Fruit fly (Drosophila melanogaster) whole organism, embryonic: ENCODE data around the gene DIP-alpha.

Source experiments
- B-H1 ChIP-seq: fragments of 200-800 bp; sonication (Bioruptor generic); IDR thresholded peaks from 3 replicates; pipeline ENCODE4 v1.3.6; 2022; ENCODE audit warnings: missing biosample characterization, missing genetic modification characterization
- Blimp-1 ChIP-seq: fragments of 200-800 bp; sonication (Bioruptor generic); optimal IDR thresholded peaks from 3 replicates; lab custom pipeline; 2018; ENCODE audit warnings: missing biosample characterization, missing genetic modification characterization, mild to moderate bottlenecking, moderate library complexity, missing genetic modification reagents
- CG11696 ChIP-seq: fragments of 200-800 bp; sonication (Bioruptor generic); IDR thresholded peaks from 2 replicates; pipeline ENCODE4 v1.3.6; 2022; ENCODE audit warnings: missing biosample characterization, missing genetic modification characterization
- CG12391 ChIP-seq: fragments of 200-800 bp; sonication (Bioruptor generic); optimal IDR thresholded peaks from 3 replicates; lab custom pipeline; 2018; ENCODE audit warnings: missing biosample characterization, mild to moderate bottlenecking, missing genetic modification characterization, moderate library complexity
- CG14050 ChIP-seq: fragments of 200-800 bp; sonication (Bioruptor generic); IDR thresholded peaks from 3 replicates; pipeline ENCODE4 v1.3.6; 2022; ENCODE audit warnings: missing biosample characterization, missing genetic modification characterization
- CG15073 ChIP-seq: fragments of 200-800 bp; sonication (Bioruptor generic); optimal IDR thresholded peaks from 2 replicates; lab custom pipeline; 2016; ENCODE audit warnings: missing biosample characterization, missing genetic modification characterization
- CG1647 ChIP-seq: fragments of 200-800 bp; sonication (Bioruptor generic); optimal IDR thresholded peaks from 3 replicates; lab custom pipeline; 2016; ENCODE audit warnings: missing biosample characterization, missing genetic modification characterization
- CG16815 ChIP-seq: fragments of 200-800 bp; sonication (Bioruptor generic); optimal IDR thresholded peaks from 3 replicates; lab custom pipeline; 2017; ENCODE audit warnings: missing biosample characterization, mild to moderate bottlenecking, missing genetic modification characterization
- CG30403 ChIP-seq: fragments of 200-800 bp; sonication (Bioruptor generic); optimal IDR thresholded peaks from 3 replicates; lab custom pipeline; 2016; ENCODE audit warnings: missing biosample characterization, missing genetic modification characterization
- CG31224 ChIP-seq: fragments of 200-800 bp; sonication (Bioruptor generic); IDR thresholded peaks from 2 replicates; pipeline ENCODE4 v1.3.6; 2022; ENCODE audit warnings: missing biosample characterization, missing genetic modification characterization
- CG31365 ChIP-seq: fragments of 200-800 bp; sonication (Bioruptor generic); optimal IDR thresholded peaks from 2 replicates; lab custom pipeline; 2018; ENCODE audit warnings: missing biosample characterization, mild to moderate bottlenecking, missing genetic modification characterization
- CG32532 ChIP-seq: fragments of 200-800 bp; sonication (Bioruptor generic); IDR thresholded peaks from 2 replicates; pipeline ENCODE4 v1.3.6; 2022; ENCODE audit warnings: missing biosample characterization, missing genetic modification characterization
- CG32767 ChIP-seq: fragments of 200-800 bp; sonication (Bioruptor generic); IDR thresholded peaks from 2 replicates; pipeline ENCODE4 v1.3.6; 2022; ENCODE audit warnings: missing biosample characterization, missing genetic modification characterization
- CG33213 ChIP-seq: fragments of 200-800 bp; sonication (Bioruptor generic); optimal IDR thresholded peaks from 3 replicates; lab custom pipeline; 2016; ENCODE audit warnings: missing biosample characterization, missing genetic modification characterization
- CG3838 ChIP-seq: fragments of 200-800 bp; sonication (Bioruptor generic); optimal IDR thresholded peaks from 3 replicates; lab custom pipeline; 2016; ENCODE audit warnings: missing biosample characterization, missing genetic modification characterization
- CG3995 ChIP-seq: fragments of 200-800 bp; sonication (Bioruptor generic); optimal IDR thresholded peaks from 3 replicates; lab custom pipeline; 2016; ENCODE audit warnings: missing biosample characterization, missing genetic modification characterization
- CG42726 ChIP-seq: fragments of 200-800 bp; sonication (Bioruptor generic); IDR thresholded peaks from 2 replicates; pipeline ENCODE4 v1.3.6; 2022; ENCODE audit warnings: missing biosample characterization, missing genetic modification characterization; ENCODE audit not compliant: partially characterized antibody
- CG4404 ChIP-seq: fragments of 200-800 bp; sonication (Bioruptor generic); IDR thresholded peaks from 2 replicates; pipeline ENCODE4 v1.3.6; 2022; ENCODE audit warnings: missing biosample characterization, missing genetic modification characterization
- CG4707 ChIP-seq: fragments of 200-800 bp; sonication (Bioruptor generic); optimal IDR thresholded peaks from 2 replicates; lab custom pipeline; 2018; ENCODE audit warnings: missing biosample characterization, mild to moderate bottlenecking, missing genetic modification characterization, moderate library complexity
- CG9876 ChIP-seq: fragments of 200-800 bp; sonication (Bioruptor generic); optimal IDR thresholded peaks from 2 replicates; lab custom pipeline; 2016; ENCODE audit warnings: missing biosample characterization, missing genetic modification characterization
- Dad ChIP-seq: fragments of 200-800 bp; sonication (Bioruptor generic); optimal IDR thresholded peaks from 3 replicates; lab custom pipeline; 2016; ENCODE audit warnings: missing biosample characterization, missing genetic modification characterization
- Deaf1 ChIP-seq: fragments of 200-800 bp; optimal IDR thresholded peaks from 3 replicates; lab custom pipeline; 2019; ENCODE audit warnings: missing biosample characterization, mild to moderate bottlenecking, missing genetic modification characterization, moderate library complexity
- ERR ChIP-seq: fragments of 200-800 bp; sonication (Bioruptor generic); optimal IDR thresholded peaks from 2 replicates; lab custom pipeline; 2016; ENCODE audit warnings: missing biosample characterization, missing genetic modification characterization
- Gsc ChIP-seq: fragments of 200-800 bp; sonication (Bioruptor generic); IDR thresholded peaks from 2 replicates; pipeline ENCODE4 v1.3.6; 2022; ENCODE audit warnings: missing biosample characterization, missing genetic modification characterization
- Gug ChIP-seq: fragments of 200-800 bp; sonication (Bioruptor generic); IDR thresholded peaks from 4 replicates; pipeline ENCODE4 v1.3.6; 2022; ENCODE audit warnings: missing biosample characterization, missing genetic modification characterization
- HmgD ChIP-seq: fragments of 200-800 bp; sonication (Bioruptor generic); optimal IDR thresholded peaks from 3 replicates; lab custom pipeline; 2016; ENCODE audit warnings: missing biosample characterization, missing genetic modification characterization
- Hr3 ChIP-seq: fragments of 200-800 bp; sonication (Bioruptor generic); optimal IDR thresholded peaks from 3 replicates; lab custom pipeline; 2016; ENCODE audit warnings: missing biosample characterization, missing genetic modification characterization
- MESR4 ChIP-seq: fragments of 200-800 bp; sonication (Bioruptor generic); optimal IDR thresholded peaks from 2 replicates; lab custom pipeline; 2018; ENCODE audit warnings: missing biosample characterization, mild to moderate bottlenecking, missing genetic modification characterization, moderate library complexity
- Rfx ChIP-seq: fragments of 200-800 bp; sonication (Bioruptor generic); IDR thresholded peaks from 2 replicates; pipeline ENCODE4 v1.3.6; 2022; ENCODE audit warnings: missing biosample characterization, missing genetic modification characterization
- Sin3A ChIP-seq: fragments of >200 bp; optimal IDR thresholded peaks from 2 replicates; lab custom pipeline; 2018
- Sox100B ChIP-seq: fragments of 200-800 bp; sonication (Bioruptor generic); optimal IDR thresholded peaks from 3 replicates; lab custom pipeline; 2018; ENCODE audit warnings: missing biosample characterization, mild to moderate bottlenecking, missing genetic modification characterization
- Sry-δ ChIP-seq: fragments of 200-800 bp; sonication (Bioruptor generic); optimal IDR thresholded peaks from 2 replicates; lab custom pipeline; 2016; ENCODE audit warnings: missing biosample characterization, missing genetic modification characterization
- Trl ChIP-seq, 3 experiments: fragments of >200 bp in 2 of 3; fragments of 200-800 bp in 1 of 3; sonication (Bioruptor generic) in 1 of 3; optimal IDR thresholded peaks; 2 replicates in 1 of 3; 3 replicates in 2 of 3; lab custom pipeline; 2016 to 2017; ENCODE audit warnings: missing biosample characterization in 1 of 3, missing genetic modification characterization in 1 of 3
- Vsx1 ChIP-seq: fragments of 200-800 bp; sonication (Bioruptor generic); optimal IDR thresholded peaks from 2 replicates; lab custom pipeline; 2017; ENCODE audit warnings: missing biosample characterization, mild to moderate bottlenecking, missing genetic modification characterization, missing genetic modification reagents
- ase ChIP-seq: fragments of 200-800 bp; sonication (Bioruptor generic); IDR thresholded peaks from 3 replicates; pipeline ENCODE4 v1.3.6; 2022; ENCODE audit warnings: missing biosample characterization, missing genetic modification characterization
- caup ChIP-seq: fragments of 200-800 bp; sonication (Bioruptor generic); optimal IDR thresholded peaks from 3 replicates; lab custom pipeline; 2017; ENCODE audit warnings: missing biosample characterization, mild to moderate bottlenecking, missing genetic modification characterization, moderate library complexity; ENCODE audit not compliant: severe bottlenecking
- chinmo ChIP-seq: fragments of 200-800 bp; sonication (Bioruptor generic); IDR thresholded peaks from 4 replicates; pipeline ENCODE4 v1.3.6; 2022; ENCODE audit warnings: missing biosample characterization, missing genetic modification characterization; ENCODE audit not compliant: partially characterized antibody
- dimm ChIP-seq: fragments of 200-800 bp; sonication (Bioruptor generic); IDR thresholded peaks from 2 replicates; pipeline ENCODE4 v1.3.6; 2022; ENCODE audit warnings: missing biosample characterization, missing genetic modification characterization
- disco-r ChIP-seq: fragments of 200-800 bp; sonication (Bioruptor generic); optimal IDR thresholded peaks from 2 replicates; lab custom pipeline; 2016; ENCODE audit warnings: missing biosample characterization, missing genetic modification characterization
- eyg ChIP-seq: fragments of 200-800 bp; sonication (Bioruptor generic); optimal IDR thresholded peaks from 3 replicates; lab custom pipeline; 2016; ENCODE audit warnings: missing biosample characterization, missing genetic modification characterization
- fd102C ChIP-seq: fragments of 200-800 bp; sonication (Bioruptor generic); optimal IDR thresholded peaks from 2 replicates; lab custom pipeline; 2018; ENCODE audit warnings: missing biosample characterization, mild to moderate bottlenecking, missing genetic modification characterization, moderate library complexity
- gfzf ChIP-seq: fragments of 200-800 bp; sonication (Bioruptor generic); optimal IDR thresholded peaks from 2 replicates; lab custom pipeline; 2016; ENCODE audit warnings: missing biosample characterization, mild to moderate bottlenecking, missing genetic modification characterization, moderate library complexity
- grn ChIP-seq: fragments of 200-800 bp; sonication (Bioruptor generic); optimal IDR thresholded peaks from 3 replicates; lab custom pipeline; 2017; ENCODE audit warnings: missing biosample characterization, missing genetic modification characterization
- lov ChIP-seq, 2 experiments: fragments of 200-800 bp in 1 of 2; fragments of >200 bp in 1 of 2; sonication (Bioruptor generic) in 1 of 2; IDR thresholded peaks in 1 of 2; optimal IDR thresholded peaks in 1 of 2; 2 replicates in 1 of 2; 3 replicates in 1 of 2; pipeline versions ENCODE4 v1.3.6 to Lab custom; 2017 to 2022; ENCODE audit warnings: missing biosample characterization in 1 of 2, missing genetic modification characterization in 1 of 2
- maf-S ChIP-seq: fragments of 200-800 bp; sonication (Bioruptor generic); optimal IDR thresholded peaks from 2 replicates; lab custom pipeline; 2016; ENCODE audit warnings: missing biosample characterization, missing genetic modification characterization
- sd ChIP-seq: fragments of 200-800 bp; sonication (Bioruptor generic); optimal IDR thresholded peaks from 3 replicates; lab custom pipeline; 2018; ENCODE audit warnings: missing biosample characterization, mild to moderate bottlenecking, missing genetic modification characterization, moderate library complexity
- slbo ChIP-seq: fragments of 200-800 bp; sonication (Bioruptor generic); IDR thresholded peaks from 2 replicates; pipeline ENCODE4 v1.3.6; 2022; ENCODE audit warnings: missing biosample characterization, missing genetic modification characterization
- unc-4 ChIP-seq: fragments of 200-800 bp; sonication (Bioruptor generic); IDR thresholded peaks from 2 replicates; pipeline ENCODE4 v1.3.6; 2022; ENCODE audit warnings: missing biosample characterization, missing genetic modification characterization; ENCODE audit not compliant: partially characterized antibody
- vvl ChIP-seq: fragments of 200-800 bp; sonication (Bioruptor generic); IDR thresholded peaks from 2 replicates; pipeline ENCODE4 v1.3.6; 2022; ENCODE audit warnings: missing biosample characterization, missing genetic modification characterization

The DIP-alpha gene

DNA sequence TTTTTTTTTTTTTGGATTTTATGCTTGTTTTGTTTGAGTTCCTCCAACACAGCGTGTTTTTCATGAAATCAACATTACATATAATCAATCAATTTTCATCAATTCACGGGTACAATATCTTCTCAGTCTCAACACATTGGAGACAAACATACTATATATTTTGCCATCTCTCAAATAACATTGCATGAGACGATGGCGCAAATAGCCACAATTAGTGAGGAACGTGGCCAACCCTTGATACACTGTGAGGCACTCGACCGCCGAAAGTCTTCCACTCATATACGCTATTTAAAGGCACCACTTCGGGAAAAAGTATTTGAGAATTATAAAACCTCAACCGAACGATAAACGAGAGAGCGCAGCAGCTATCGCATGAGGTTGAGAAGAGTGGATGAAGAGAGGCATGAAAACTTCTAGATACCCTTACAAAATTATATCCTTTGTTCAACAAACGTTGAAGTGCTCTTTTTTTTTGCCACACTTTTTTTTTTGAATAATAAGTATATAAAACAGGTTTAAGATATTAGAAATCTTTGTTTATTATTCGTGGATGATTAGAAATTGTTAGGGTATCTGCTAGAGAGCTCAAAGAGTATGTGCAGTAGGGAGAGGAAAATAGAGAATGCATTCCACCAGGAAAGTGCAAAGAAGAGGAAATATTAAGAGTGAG is 25.5 kb downstream of the DIP-alpha start (continued):
- TF ChIP-seq CG31365 (tag; lab: Kevin White, UChicago): peak; percentile 5
- peak; percentile 17 for TF ChIP-seq CG15073 (GFP tag; lab: Kevin White, UChicago)
- no peak for TF ChIP-seq grn (GFP tag; lab: Kevin White, UChicago)
- peak; percentile 48 for TF ChIP-seq CG1647 (GFP tag; lab: Kevin White, UChicago)
- TF ChIP-seq Dad (GFP tag; lab: Kevin White, UChicago): no peak
- peak; percentile 82 for TF ChIP-seq dimm
- TF ChIP-seq Sox100B (GFP tag; lab: Kevin White, UChicago): peak; percentile 89
- TF ChIP-seq Sry-δ (GFP tag; lab: Kevin White, UChicago): peak; percentile 17
- TF ChIP-seq CG11696: no peak
- peak; percentile 17 for TF ChIP-seq maf-S (GFP tag; lab: Kevin White, UChicago)
- peak; percentile 41 for TF ChIP-seq disco-r (GFP tag; lab: Kevin White, UChicago)
- TF ChIP-seq B-H1: peak; percentile 71
- TF ChIP-seq ERR (GFP tag; lab: Kevin White, UChicago): no peak
- TF ChIP-seq CG30403 (GFP tag; lab: Kevin White, UChicago): peak; percentile 87
- peak; percentile 92 for TF ChIP-seq vvl (GFP tag; lab: Robert Waterston, UW)
- no peak for TF ChIP-seq CG3995 (GFP tag; lab: Kevin White, UChicago)
- TF ChIP-seq CG4707 (GFP tag; lab: Kevin White, UChicago): peak; percentile 79
- no peak for TF ChIP-seq Rfx (GFP tag; lab: Robert Waterston, UW)
- TF ChIP-seq Deaf1 (tag; lab: Kevin White, UChicago): peak; percentile 60
- TF ChIP-seq ase (GFP tag; lab: Robert Waterston, UW): peak; percentile 84
- TF ChIP-seq Gsc: no peak
- peak; percentile 66 for TF ChIP-seq CG32532 (GFP tag; lab: Robert Waterston, UW)
- TF ChIP-seq lov (optimal IDR thresholded peaks at IDR 0.05; lab: Kevin White, UChicago): no peak
- TF ChIP-seq lov (GFP tag; IDR thresholded peaks at IDR 0.05; lab: Robert Waterston, UW): peak; percentile 75; the same call in 2 of the 3 replicates
- no peak for TF ChIP-seq CG31224 (GFP tag; lab: Robert Waterston, UW)
- peak; percentile 71 for TF ChIP-seq CG16815 (GFP tag; lab: Kevin White, UChicago)
- TF ChIP-seq MESR4 (GFP tag; lab: Kevin White, UChicago): peak; percentile 0
- peak; percentile 57 for TF ChIP-seq slbo (GFP tag; lab: Robert Waterston, UW)
- no peak for TF ChIP-seq gfzf (GFP tag; lab: Kevin White, UChicago)
- no peak for TF ChIP-seq Sin3A (lab: Kevin White, UChicago)
- no peak for TF ChIP-seq CG9876 (GFP tag; lab: Kevin White, UChicago)
- peak; percentile 35 for TF ChIP-seq CG4404 (GFP tag; lab: Robert Waterston, UW)
- no peak for TF ChIP-seq chinmo (GFP tag; lab: Robert Waterston, UW)
- TF ChIP-seq caup: peak; percentile 72
- peak; percentile 53 for TF ChIP-seq Vsx1 (GFP tag; lab: Kevin White, UChicago)
- TF ChIP-seq Gug (GFP tag; lab: Robert Waterston, UW): peak; percentile 39; the same call in 1 of the 4 replicates
- TF ChIP-seq Hr3: peak; percentile 85
- TF ChIP-seq HmgD: no peak
- TF ChIP-seq unc-4 (GFP tag; lab: Robert Waterston, UW): no peak
- TF ChIP-seq CG3838 (GFP tag; lab: Kevin White, UChicago): peak; percentile 41
- TF ChIP-seq eyg: no peak
- peak; percentile 92 for TF ChIP-seq Blimp-1 (GFP tag; lab: Kevin White, UChicago)
- peak; percentile 85 for TF ChIP-seq CG32767 (GFP tag; lab: Robert Waterston, UW)
- TF ChIP-seq CG42726: peak; percentile 75; the same call in 1 of the 2 replicates
- no peak for TF ChIP-seq fd102C
- peak; percentile 94 for TF ChIP-seq CG12391 (tag; lab: Kevin White, UChicago)
- peak; percentile 90 for TF ChIP-seq CG14050 (GFP tag; lab: Robert Waterston, UW)
- peak; percentile 76 for TF ChIP-seq sd (tag; lab: Kevin White, UChicago)
- peak; percentile 18 for TF ChIP-seq CG33213 (GFP tag; lab: Kevin White, UChicago)
- TF ChIP-seq Trl (optimal IDR thresholded peaks at IDR 0.05; lab: Kevin White, UChicago): peak; percentile 24 to 40
- no peak for TF ChIP-seq Trl (GFP tag; optimal IDR thresholded peaks at IDR 0.05; lab: Kevin White, UChicago)
